Worm (Caenorhabditis elegans) whole organism, late embryonic: ENCODE results near the gene T22H9.1.

ENCODE experiments used
- ahr-1 ChIP-seq: sonication (generic microtip); optimal IDR thresholded peaks from 2 replicates; lab custom pipeline; 2016; ENCODE audit warnings: missing genetic modification characterization, missing compliant biosample characterization
- ama-1 ChIP-seq: fragments of 150-350 bp; optimal IDR thresholded peaks from 2 replicates; lab custom pipeline; 2014
- ceh-31 ChIP-seq: sonication (generic microtip); optimal IDR thresholded peaks from 2 replicates; lab custom pipeline; 2016; ENCODE audit warnings: missing genetic modification characterization, missing compliant biosample characterization
- ets-4 ChIP-seq: sonication (generic microtip); optimal IDR thresholded peaks from 2 replicates; lab custom pipeline; 2016; ENCODE audit warnings: missing genetic modification characterization, missing compliant biosample characterization
- fkh-10 ChIP-seq: fragments of 150-350 bp; optimal IDR thresholded peaks from 2 replicates; lab custom pipeline; 2014; ENCODE audit warnings: missing biosample characterization, missing genetic modification reagents, missing genetic modification characterization
- nfya-1 ChIP-seq: sonication (generic microtip); optimal IDR thresholded peaks from 2 replicates; lab custom pipeline; 2017; ENCODE audit warnings: missing genetic modification characterization, mild to moderate bottlenecking, missing compliant biosample characterization, antibody characterized with exemption, moderate library complexity
- pha-2 ChIP-seq: sonication (generic microtip); optimal IDR thresholded peaks from 2 replicates; lab custom pipeline; 2017; ENCODE audit warnings: mild to moderate bottlenecking, missing genetic modification characterization, missing compliant biosample characterization
- pha-4 ChIP-seq: fragments of 150-350 bp; optimal IDR thresholded peaks from 2 replicates; lab custom pipeline; 2018; ENCODE audit warnings: missing biosample characterization, missing genetic modification reagents, missing genetic modification characterization
- rnt-1 ChIP-seq: sonication (generic microtip); optimal IDR thresholded peaks from 2 replicates; lab custom pipeline; 2016; ENCODE audit warnings: missing genetic modification characterization, missing compliant biosample characterization
- sdc-2 ChIP-seq: sonication (generic microtip); optimal IDR thresholded peaks from 2 replicates; lab custom pipeline; 2016; ENCODE audit warnings: missing genotype, missing genetic modification characterization, missing compliant biosample characterization

DNA sequence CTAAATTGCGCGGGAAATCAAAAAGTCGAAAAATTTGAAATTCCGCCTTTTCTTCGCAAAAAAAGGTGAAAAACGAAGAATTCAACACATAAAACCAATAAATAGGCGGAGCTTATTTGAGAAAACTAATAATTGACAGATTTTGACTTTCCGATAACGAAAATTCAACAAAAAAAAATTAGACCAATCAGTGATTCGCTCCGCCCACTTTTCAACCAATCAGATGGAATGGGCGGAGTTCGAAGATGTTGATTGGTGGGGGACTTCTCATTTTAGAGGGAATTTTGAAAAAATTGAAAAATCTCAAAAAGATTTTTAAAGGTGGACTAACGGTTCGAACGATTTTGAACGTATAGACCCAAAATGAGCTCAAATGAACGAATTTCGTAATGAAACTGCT, 8.7 kb upstream of the T22H9.1 start:
- TF ChIP-seq ama-1 (lab: Kevin White, UChicago) (no peak), sdc-2 (no peak), rnt-1 (tag; lab: Kevin White, UChicago) (no peak), pha-2 (tag; lab: Kevin White, UChicago) (no peak), pha-4 (tag; lab: Kevin White, UChicago) (no peak), nfya-1 (peak; percentile 72), ceh-31 (tag; lab: Kevin White, UChicago) (no peak), ahr-1 (tag; lab: Kevin White, UChicago) (no peak), fkh-10 (GFP tag; lab: Kevin White, UChicago) (no peak), ets-4 (no peak)
